Fruit fly (Drosophila melanogaster) whole organism, embryonic: ENCODE data around the gene Gr64a.

Source experiments
- Atf6 ChIP-seq: fragments of 200-800 bp; sonication (Bioruptor generic); IDR thresholded peaks from 2 replicates; pipeline ENCODE4 v1.3.6; 2022; ENCODE audit warnings: missing biosample characterization, missing genetic modification characterization
- CG10267 ChIP-seq: fragments of 200-800 bp; sonication (Bioruptor generic); optimal IDR thresholded peaks from 2 replicates; lab custom pipeline; 2018; ENCODE audit warnings: missing biosample characterization, mild to moderate bottlenecking, missing genetic modification characterization, moderate library complexity
- CG10543 ChIP-seq: fragments of 200-800 bp; sonication (Bioruptor generic); optimal IDR thresholded peaks from 3 replicates; lab custom pipeline; 2017; ENCODE audit warnings: missing biosample characterization, mild to moderate bottlenecking, missing genetic modification characterization, moderate library complexity
- CG11504 ChIP-seq: fragments of 200-800 bp; sonication (Bioruptor generic); optimal IDR thresholded peaks from 3 replicates; lab custom pipeline; 2019; ENCODE audit warnings: missing biosample characterization, mild to moderate bottlenecking, missing genetic modification characterization, moderate library complexity
- CG11723 ChIP-seq: fragments of 200-800 bp; sonication (Bioruptor generic); optimal IDR thresholded peaks from 2 replicates; lab custom pipeline; 2017; ENCODE audit warnings: missing biosample characterization, mild to moderate bottlenecking, missing genetic modification characterization
- CG12104 ChIP-seq: fragments of 200-800 bp; sonication (Bioruptor generic); optimal IDR thresholded peaks from 3 replicates; lab custom pipeline; 2016; ENCODE audit warnings: missing biosample characterization, missing genetic modification characterization
- CG12236 ChIP-seq: fragments of 200-800 bp; sonication (Bioruptor generic); optimal IDR thresholded peaks from 2 replicates; lab custom pipeline; 2016; ENCODE audit warnings: missing biosample characterization, missing genetic modification characterization
- CG1603 ChIP-seq: fragments of 200-800 bp; sonication (Bioruptor generic); optimal IDR thresholded peaks from 2 replicates; lab custom pipeline; 2019; ENCODE audit warnings: missing biosample characterization, mild to moderate bottlenecking, missing genetic modification characterization, moderate library complexity
- CG17361 ChIP-seq: fragments of 200-800 bp; sonication (Bioruptor generic); IDR thresholded peaks from 3 replicates; pipeline ENCODE4 v1.3.6; 2022; ENCODE audit warnings: missing biosample characterization, missing genetic modification characterization
- CG17802 ChIP-seq: fragments of 200-800 bp; sonication (Bioruptor generic); optimal IDR thresholded peaks from 2 replicates; lab custom pipeline; 2018; ENCODE audit warnings: missing biosample characterization, mild to moderate bottlenecking, missing genetic modification characterization, moderate library complexity
- CG1792 ChIP-seq: fragments of 200-800 bp; sonication (Bioruptor generic); optimal IDR thresholded peaks from 2 replicates; lab custom pipeline; 2016; ENCODE audit warnings: missing biosample characterization, missing genetic modification characterization
- CG18599 ChIP-seq: fragments of 200-800 bp; sonication (Bioruptor generic); optimal IDR thresholded peaks from 3 replicates; lab custom pipeline; 2017; ENCODE audit warnings: missing biosample characterization, missing genetic modification characterization, mild to moderate bottlenecking, moderate library complexity, missing genetic modification reagents
- CG2678 ChIP-seq: fragments of 200-800 bp; sonication (Bioruptor generic); optimal IDR thresholded peaks from 3 replicates; lab custom pipeline; 2019; ENCODE audit warnings: missing biosample characterization, mild to moderate bottlenecking, missing genetic modification characterization, moderate library complexity
- CG2712 ChIP-seq: fragments of 200-800 bp; optimal IDR thresholded peaks from 3 replicates; lab custom pipeline; 2019; ENCODE audit warnings: missing biosample characterization, mild to moderate bottlenecking, missing genetic modification characterization, moderate library complexity
- CG32532 ChIP-seq: fragments of 200-800 bp; sonication (Bioruptor generic); IDR thresholded peaks from 2 replicates; pipeline ENCODE4 v1.3.6; 2022; ENCODE audit warnings: missing biosample characterization, missing genetic modification characterization
- CG3281 ChIP-seq: fragments of 200-800 bp; sonication (Bioruptor generic); optimal IDR thresholded peaks from 3 replicates; lab custom pipeline; 2017; ENCODE audit warnings: missing biosample characterization, mild to moderate bottlenecking, missing genetic modification characterization
- CG4328 ChIP-seq: fragments of 200-800 bp; sonication (Bioruptor generic); optimal IDR thresholded peaks from 3 replicates; lab custom pipeline; 2017; ENCODE audit warnings: missing biosample characterization, missing genetic modification reagents, missing genetic modification characterization
- CG43689 ChIP-seq: fragments of 200-800 bp; sonication (Bioruptor generic); IDR thresholded peaks from 2 replicates; pipeline ENCODE4 v1.3.6; 2022; ENCODE audit warnings: missing biosample characterization, missing genetic modification characterization
- CG4730 ChIP-seq: fragments of 200-800 bp; sonication (Bioruptor generic); IDR thresholded peaks from 2 replicates; pipeline ENCODE4 v1.3.6; 2022; ENCODE audit warnings: missing biosample characterization, missing genetic modification characterization
- CG4820 ChIP-seq: fragments of 200-800 bp; sonication (Bioruptor generic); optimal IDR thresholded peaks from 3 replicates; lab custom pipeline; 2016; ENCODE audit warnings: missing biosample characterization, missing genetic modification characterization
- CG6689 ChIP-seq: fragments of 200-800 bp; sonication (Bioruptor generic); IDR thresholded peaks from 2 replicates; pipeline ENCODE4 v1.3.6; 2022; ENCODE audit warnings: missing biosample characterization, missing genetic modification characterization
- CoRest ChIP-seq: fragments of 200-800 bp; sonication (Bioruptor generic); optimal IDR thresholded peaks from 3 replicates; lab custom pipeline; 2018; ENCODE audit warnings: missing biosample characterization, mild to moderate bottlenecking, missing genetic modification characterization, moderate library complexity
- D19A ChIP-seq: fragments of 200-800 bp; optimal IDR thresholded peaks from 3 replicates; lab custom pipeline; 2019; ENCODE audit warnings: missing biosample characterization, mild to moderate bottlenecking, missing genetic modification characterization, moderate library complexity
- Deaf1 ChIP-seq: fragments of 200-800 bp; optimal IDR thresholded peaks from 3 replicates; lab custom pipeline; 2019; ENCODE audit warnings: missing biosample characterization, mild to moderate bottlenecking, missing genetic modification characterization, moderate library complexity
- Dll ChIP-seq: fragments of 200-800 bp; sonication (Bioruptor generic); IDR thresholded peaks from 4 replicates; pipeline ENCODE4 v1.3.6; 2022; ENCODE audit warnings: missing biosample characterization, missing genetic modification characterization; ENCODE audit not compliant: partially characterized antibody
- Fer2 ChIP-seq: fragments of 200-800 bp; sonication (Bioruptor generic); optimal IDR thresholded peaks from 2 replicates; lab custom pipeline; 2018; ENCODE audit warnings: missing biosample characterization, mild to moderate bottlenecking, missing genetic modification characterization, moderate library complexity
- H15 ChIP-seq: fragments of 200-800 bp; sonication (Bioruptor generic); IDR thresholded peaks from 3 replicates; pipeline ENCODE4 v1.3.6; 2022; ENCODE audit warnings: missing biosample characterization, missing genetic modification characterization
- Med ChIP-seq: fragments of 200-800 bp; sonication (Bioruptor generic); peaks from one replicate; lab custom pipeline; 2016; ENCODE audit warnings: missing biosample characterization, missing genetic modification characterization, mild to moderate bottlenecking, inconsistent platforms, moderate library complexity
- Mes4 ChIP-seq: fragments of 200-800 bp; sonication (Bioruptor generic); optimal IDR thresholded peaks from 2 replicates; lab custom pipeline; 2016; ENCODE audit warnings: missing biosample characterization, missing genetic modification characterization
- Myb ChIP-seq: fragments of 200-800 bp; sonication (Bioruptor generic); optimal IDR thresholded peaks from 2 replicates; lab custom pipeline; 2016; ENCODE audit warnings: missing biosample characterization, missing genetic modification characterization
- Oli ChIP-seq: fragments of 200-800 bp; sonication (Bioruptor generic); optimal IDR thresholded peaks from 2 replicates; lab custom pipeline; 2018; ENCODE audit warnings: missing biosample characterization, mild to moderate bottlenecking, missing genetic modification characterization, moderate library complexity
- PHDP ChIP-seq: fragments of 200-800 bp; sonication (Bioruptor generic); optimal IDR thresholded peaks from 3 replicates; lab custom pipeline; 2018; ENCODE audit warnings: missing biosample characterization, mild to moderate bottlenecking, missing genetic modification characterization, moderate library complexity
- Scr ChIP-seq: fragments of 200-800 bp; sonication (Bioruptor generic); IDR thresholded peaks from 2 replicates; pipeline ENCODE4 v1.3.6; 2022; ENCODE audit warnings: missing biosample characterization, missing genetic modification characterization; ENCODE audit not compliant: partially characterized antibody
- Sox102F ChIP-seq: fragments of 200-800 bp; sonication (Bioruptor generic); optimal IDR thresholded peaks from 2 replicates; lab custom pipeline; 2018; ENCODE audit warnings: missing biosample characterization, mild to moderate bottlenecking, missing genetic modification characterization, moderate library complexity
- Xrp1 ChIP-seq: fragments of 200-800 bp; sonication (Bioruptor generic); IDR thresholded peaks from 2 replicates; pipeline ENCODE4 v1.3.6; 2022; ENCODE audit warnings: missing biosample characterization, missing genetic modification characterization
- ase ChIP-seq: fragments of 200-800 bp; sonication (Bioruptor generic); IDR thresholded peaks from 3 replicates; pipeline ENCODE4 v1.3.6; 2022; ENCODE audit warnings: missing biosample characterization, missing genetic modification characterization
- cg ChIP-seq: fragments of 200-800 bp; sonication (Bioruptor generic); optimal IDR thresholded peaks from 3 replicates; lab custom pipeline; 2019; ENCODE audit warnings: missing biosample characterization, mild to moderate bottlenecking, missing genetic modification characterization, moderate library complexity
- corto ChIP-seq: fragments of 200-800 bp; sonication (Bioruptor generic); optimal IDR thresholded peaks from 2 replicates; lab custom pipeline; 2016; ENCODE audit warnings: missing biosample characterization, mild to moderate bottlenecking, missing genetic modification characterization, moderate library complexity
- da ChIP-seq: fragments of 200-800 bp; sonication (Bioruptor generic); optimal IDR thresholded peaks from 2 replicates; lab custom pipeline; 2016; ENCODE audit warnings: missing biosample characterization, missing genetic modification characterization
- dmrt11E ChIP-seq: fragments of 200-800 bp; sonication (Bioruptor generic); optimal IDR thresholded peaks from 3 replicates; lab custom pipeline; 2018; ENCODE audit warnings: missing biosample characterization, mild to moderate bottlenecking, missing genetic modification characterization, moderate library complexity
- grau ChIP-seq: fragments of 200-800 bp; optimal IDR thresholded peaks from 3 replicates; lab custom pipeline; 2019; ENCODE audit warnings: missing biosample characterization, mild to moderate bottlenecking, missing genetic modification characterization, moderate library complexity
- lab ChIP-seq: fragments of 200-800 bp; sonication (Bioruptor generic); optimal IDR thresholded peaks from 3 replicates; lab custom pipeline; 2017; ENCODE audit warnings: missing biosample characterization, missing genetic modification characterization, mild to moderate bottlenecking, moderate library complexity, missing genetic modification reagents
- org-1 ChIP-seq: fragments of 200-800 bp; sonication (Bioruptor generic); optimal IDR thresholded peaks from 2 replicates; lab custom pipeline; 2017; ENCODE audit warnings: missing biosample characterization, missing genetic modification characterization
- phol ChIP-seq: fragments of 200-800 bp; sonication (Bioruptor generic); optimal IDR thresholded peaks from 3 replicates; lab custom pipeline; 2018; ENCODE audit warnings: missing biosample characterization, mild to moderate bottlenecking, missing genetic modification characterization, moderate library complexity
- prd ChIP-seq, 3 experiments: fragments of >200 bp in 2 of 3; fragments of 200-800 bp in 1 of 3; sonication (Bioruptor generic) in 1 of 3; optimal IDR thresholded peaks in 2 of 3; IDR thresholded peaks in 1 of 3; 2 replicates in 2 of 3; 3 replicates in 1 of 3; pipeline versions ENCODE4 v1.3.6 to Lab custom; 2017 to 2022; ENCODE audit warnings: missing biosample characterization in 1 of 3, missing genetic modification characterization in 1 of 3
- pros ChIP-seq: fragments of 200-800 bp; sonication (Bioruptor generic); optimal IDR thresholded peaks from 3 replicates; lab custom pipeline; 2019; ENCODE audit warnings: missing biosample characterization, mild to moderate bottlenecking, missing genetic modification characterization, moderate library complexity
- row ChIP-seq: fragments of 200-800 bp; sonication (Bioruptor generic); IDR thresholded peaks from 3 replicates; pipeline ENCODE4 v1.3.6; 2022; ENCODE audit warnings: missing biosample characterization, missing genetic modification characterization
- salm ChIP-seq: fragments of 200-800 bp; sonication (Bioruptor generic); optimal IDR thresholded peaks from 2 replicates; lab custom pipeline; 2018; ENCODE audit warnings: missing biosample characterization, mild to moderate bottlenecking, missing genetic modification characterization
- unpg ChIP-seq: fragments of 200-800 bp; sonication (Bioruptor generic); optimal IDR thresholded peaks from 3 replicates; lab custom pipeline; 2018; ENCODE audit warnings: missing biosample characterization, mild to moderate bottlenecking, missing genetic modification characterization, moderate library complexity
- yki ChIP-seq: fragments of >200 bp; optimal IDR thresholded peaks from 3 replicates; lab custom pipeline; 2018

Gr64a gene

DNA sequence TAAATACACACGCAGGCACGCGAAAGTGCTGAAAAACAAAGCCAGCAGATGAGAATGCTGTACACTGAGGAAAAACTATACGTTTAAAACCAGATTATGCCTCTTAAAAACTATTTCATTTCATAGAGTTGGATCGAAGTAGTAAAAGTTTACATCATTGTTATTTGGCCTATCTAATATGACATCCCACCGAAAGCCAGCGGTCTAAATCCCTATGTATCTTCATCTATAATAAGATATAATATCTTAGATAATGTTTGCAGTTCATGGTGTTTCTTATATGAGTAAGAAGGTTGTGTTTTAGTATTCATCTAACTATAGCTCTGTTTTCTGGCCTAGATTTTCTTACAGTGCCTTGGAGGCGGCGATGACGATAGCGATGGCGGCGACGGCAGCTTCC, 16.4 kb upstream of the Gr64a start (continued):
- TF ChIP-seq PHDP (tag; lab: Kevin White, UChicago) (peak; percentile 11), lab (GFP tag; lab: Kevin White, UChicago) (peak; percentile 44), Myb (GFP tag; lab: Kevin White, UChicago) (no peak), Oli (peak; percentile 24), unpg (peak; percentile 1), CG18599 (GFP tag; lab: Kevin White, UChicago) (peak; percentile 70), Sox102F (GFP tag; lab: Kevin White, UChicago) (peak; percentile 11), D19A (tag; lab: Kevin White, UChicago) (peak; percentile 12), CG17802 (tag; lab: Kevin White, UChicago) (no peak), CG2712 (peak; percentile 22), CG4730 (GFP tag; lab: Robert Waterston, UW) (no peak), Atf6 (GFP tag; lab: Robert Waterston, UW) (no peak), CG32532 (GFP tag; lab: Robert Waterston, UW) (no peak), grau (peak; percentile 38), cg (GFP tag; lab: Kevin White, UChicago) (no peak), Mes4 (GFP tag; lab: Kevin White, UChicago) (no peak), CG10267 (tag; lab: Kevin White, UChicago) (peak; percentile 22), Dll (GFP tag; lab: Robert Waterston, UW) (no peak), CG12104 (no peak), CG1792 (GFP tag; lab: Kevin White, UChicago) (no peak), Scr (GFP tag; lab: Robert Waterston, UW) (no peak), Fer2 (no peak), Deaf1 (tag; lab: Kevin White, UChicago) (no peak), CoRest (tag; lab: Kevin White, UChicago) (peak; percentile 21), CG10543 (no peak), CG3281 (peak; percentile 37), Xrp1 (GFP tag; lab: Robert Waterston, UW) (peak; percentile 11; the same call in 1 of the 2 replicates), yki (no peak), CG2678 (tag; lab: Kevin White, UChicago) (peak; percentile 65), CG11504 (tag; lab: Kevin White, UChicago) (peak; percentile 59), CG4328 (GFP tag; lab: Kevin White, UChicago) (no peak), org-1 (GFP tag; lab: Kevin White, UChicago) (peak; percentile 20), prd (optimal IDR thresholded peaks at IDR 0.05; lab: Kevin White, UChicago) (no peak), prd (GFP tag; IDR thresholded peaks at IDR 0.05; lab: Robert Waterston, UW) (0 out of 3 replicates have a peak, but pooled peaks have one; percentile 4)

dm6 chr3L:4014349-4014748, 12.2 kb upstream of the Gr64a start:
- TF ChIP-seq prd (optimal IDR thresholded peaks at IDR 0.05; lab: Kevin White, UChicago) (no peak), prd (GFP tag; IDR thresholded peaks at IDR 0.05; lab: Robert Waterston, UW) (peak; percentile 46; the same call in 1 of the 3 replicates), da (GFP tag; lab: Kevin White, UChicago) (no peak), CG17361 (no peak), Sox102F (GFP tag; lab: Kevin White, UChicago) (peak; percentile 25), row (peak; percentile 28; the same call in 1 of the 3 replicates), H15 (GFP tag; lab: Robert Waterston, UW) (0 out of 3 replicates have a peak, but pooled peaks have one; percentile 15), phol (tag; lab: Kevin White, UChicago) (no peak), Med (GFP tag; lab: Kevin White, UChicago) (peak; percentile 70), corto (GFP tag; lab: Kevin White, UChicago) (no peak), CG43689 (GFP tag; lab: Robert Waterston, UW) (no peak), pros (GFP tag; lab: Kevin White, UChicago) (no peak), ase (GFP tag; lab: Robert Waterston, UW) (peak; percentile 7; the same call in 1 of the 3 replicates), CG11723 (GFP tag; lab: Kevin White, UChicago) (no peak), CG12236 (GFP tag; lab: Kevin White, UChicago) (no peak), CG6689 (peak; percentile 13; the same call in 1 of the 2 replicates), dmrt11E (peak; percentile 28), salm (no peak), CG4820 (GFP tag; lab: Kevin White, UChicago) (peak; percentile 6), CG1603 (tag; lab: Kevin White, UChicago) (peak; percentile 36)
